Fruit fly (Drosophila melanogaster) whole organism: ENCODE results near the gene CG31954.

Experiments used
- Dll ChIP-seq: fragments of >200 bp; optimal IDR thresholded peaks from 2 replicates; lab custom pipeline; 2017
- EcR ChIP-seq, 2 experiments: fragments of >200 bp; optimal IDR thresholded peaks; 2 replicates each; lab custom pipeline; 2017; ENCODE audit warnings: missing biosample characterization in 2 of 2, missing genetic modification characterization in 2 of 2, missing genetic modification reagents in 2 of 2
- pan ChIP-seq: fragments of >200 bp; optimal IDR thresholded peaks from 2 replicates; lab custom pipeline; 2017
- usp ChIP-seq: fragments of >200 bp; optimal IDR thresholded peaks from 2 replicates; lab custom pipeline; 2017; ENCODE audit warnings: missing biosample characterization, missing genetic modification characterization, mixed read lengths

dm6 chr2L:3557471-3557870, 47.6 kb upstream of the CG31954 start:
- TF ChIP-seq EcR (GFP tag; optimal IDR thresholded peaks at IDR 0.05; lab: Kevin White, UChicago) (no peak), pan (lab: Kevin White, UChicago) (no peak), Dll (lab: Kevin White, UChicago) (no peak), usp (GFP tag; lab: Kevin White, UChicago) (no peak)
